Worm (Caenorhabditis elegans) whole organism, L1 larva: ENCODE results near the gene C09B9.7.

ENCODE experiments used
- lin-35 ChIP-seq, 2 experiments: fragments of 150-350 bp; optimal IDR thresholded peaks; 2 replicates each; lab custom pipeline; 2014; ENCODE audit warnings: missing biosample characterization in 2 of 2, missing genetic modification characterization in 2 of 2, missing genetic modification reagents in 2 of 2
- unc-130 ChIP-seq: fragments of 150-350 bp; optimal IDR thresholded peaks from 2 replicates; lab custom pipeline; 2017; ENCODE audit warnings: missing biosample characterization, missing genetic modification characterization, inconsistent platforms
- unc-86 ChIP-seq: sonication (generic microtip); optimal IDR thresholded peaks from 2 replicates; lab custom pipeline; 2016; ENCODE audit warnings: missing genetic modification characterization, missing compliant biosample characterization

- TF ChIP-seq unc-86 (tag; lab: Kevin White, UChicago) (no peak), lin-35 (GFP tag; optimal IDR thresholded peaks at IDR 0.05; lab: Kevin White, UChicago) (no peak), unc-130 (no peak)
Measured at ce11 chrIV:5109943-5110342, 49.1 kb upstream of the C09B9.7 start.
